Worm (Caenorhabditis elegans) whole organism, L4/young adult: Measurements from ENCODE around the gene F56F11.1.

ENCODE experiments used
- W03F9.2 ChIP-seq: fragments of 150-350 bp; optimal IDR thresholded peaks from 2 replicates; lab custom pipeline; 2014; ENCODE audit warnings: missing biosample characterization, missing genetic modification characterization
- him-1 ChIP-seq: sonication (generic microtip); optimal IDR thresholded peaks from 2 replicates; lab custom pipeline; 2016; ENCODE audit warnings: missing genotype, missing genetic modification reagents, missing genetic modification characterization, missing compliant biosample characterization

ce11 chrIII:2918655-2919054 is 27.1 kb downstream of the F56F11.1 start:
- TF ChIP-seq W03F9.2 (tag; lab: Kevin White, UChicago) (no peak), him-1 (tag; lab: Kevin White, UChicago) (no peak)
